Fruit fly (Drosophila melanogaster) whole organism, embryonic: ENCODE measurements around the gene CG5968.

Experiments
- BEAF-32 ChIP-seq: fragments of 200-800 bp; sonication (Bioruptor generic); optimal IDR thresholded peaks from 3 replicates; lab custom pipeline; 2017; ENCODE audit warnings: missing biosample characterization, missing genetic modification characterization, mild to moderate bottlenecking, moderate library complexity, missing genetic modification reagents
- CG6854 ChIP-seq: fragments of 200-800 bp; sonication (Bioruptor generic); optimal IDR thresholded peaks from 3 replicates; lab custom pipeline; 2017; ENCODE audit warnings: missing biosample characterization, mild to moderate bottlenecking, missing genetic modification characterization
- al ChIP-seq: fragments of 200-800 bp; sonication (Bioruptor generic); IDR thresholded peaks from 2 replicates; pipeline ENCODE4 v1.3.6; 2022; ENCODE audit warnings: missing biosample characterization, missing genetic modification characterization
- dpn ChIP-seq, 2 experiments: fragments of 200-800 bp; sonication (Bioruptor generic); optimal IDR thresholded peaks; 3 replicates each; lab custom pipeline; 2016; ENCODE audit warnings: missing biosample characterization in 2 of 2, missing genetic modification characterization in 2 of 2
- eve ChIP-seq, 2 experiments: fragments of >200 bp; optimal IDR thresholded peaks; 2 replicates each; lab custom pipeline; 2017; ENCODE audit warnings: missing biosample characterization in 2 of 2, missing genetic modification characterization in 2 of 2
- repo ChIP-seq: fragments of 200-800 bp; sonication (Bioruptor generic); optimal IDR thresholded peaks from 2 replicates; lab custom pipeline; 2016; ENCODE audit warnings: missing biosample characterization, missing genetic modification characterization

DNA sequence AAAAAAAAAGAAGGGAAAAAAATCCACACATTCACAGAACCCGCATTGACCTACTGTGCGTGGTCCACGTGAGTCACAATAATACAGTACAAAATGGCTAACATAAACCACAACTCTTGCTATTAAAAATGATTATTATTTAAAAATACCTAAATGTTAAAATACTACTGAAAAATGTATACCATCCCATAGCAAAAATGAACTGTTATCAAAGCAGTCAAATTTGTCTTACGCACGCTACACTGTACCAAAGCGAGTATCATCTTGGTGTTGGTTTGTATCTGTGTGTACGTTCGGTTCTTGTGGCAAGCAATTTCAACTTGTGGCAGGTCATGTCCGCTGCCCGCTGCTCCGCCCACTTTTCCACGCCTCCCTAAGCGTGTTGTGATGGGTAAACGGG, 49.3 kb downstream of the CG5968 start:
- TF ChIP-seq CG6854 (GFP tag; lab: Kevin White, UChicago) (peak; percentile 59), dpn (GFP tag; optimal IDR thresholded peaks at IDR 0.05; lab: Kevin White, UChicago) (peak; percentile 64 to 92), repo (GFP tag; lab: Kevin White, UChicago) (peak; percentile 25), al (GFP tag; lab: Robert Waterston, UW) (peak; percentile 60; the same call in 1 of the 2 replicates), BEAF-32 (GFP tag; lab: Kevin White, UChicago) (no peak), eve (GFP tag; optimal IDR thresholded peaks at IDR 0.05; lab: Kevin White, UChicago) (peak; percentile 76 to 95)
